Fruit fly (Drosophila melanogaster): Measurements from ENCODE around the gene Unc-76.

The Unc-76 gene

DNA sequence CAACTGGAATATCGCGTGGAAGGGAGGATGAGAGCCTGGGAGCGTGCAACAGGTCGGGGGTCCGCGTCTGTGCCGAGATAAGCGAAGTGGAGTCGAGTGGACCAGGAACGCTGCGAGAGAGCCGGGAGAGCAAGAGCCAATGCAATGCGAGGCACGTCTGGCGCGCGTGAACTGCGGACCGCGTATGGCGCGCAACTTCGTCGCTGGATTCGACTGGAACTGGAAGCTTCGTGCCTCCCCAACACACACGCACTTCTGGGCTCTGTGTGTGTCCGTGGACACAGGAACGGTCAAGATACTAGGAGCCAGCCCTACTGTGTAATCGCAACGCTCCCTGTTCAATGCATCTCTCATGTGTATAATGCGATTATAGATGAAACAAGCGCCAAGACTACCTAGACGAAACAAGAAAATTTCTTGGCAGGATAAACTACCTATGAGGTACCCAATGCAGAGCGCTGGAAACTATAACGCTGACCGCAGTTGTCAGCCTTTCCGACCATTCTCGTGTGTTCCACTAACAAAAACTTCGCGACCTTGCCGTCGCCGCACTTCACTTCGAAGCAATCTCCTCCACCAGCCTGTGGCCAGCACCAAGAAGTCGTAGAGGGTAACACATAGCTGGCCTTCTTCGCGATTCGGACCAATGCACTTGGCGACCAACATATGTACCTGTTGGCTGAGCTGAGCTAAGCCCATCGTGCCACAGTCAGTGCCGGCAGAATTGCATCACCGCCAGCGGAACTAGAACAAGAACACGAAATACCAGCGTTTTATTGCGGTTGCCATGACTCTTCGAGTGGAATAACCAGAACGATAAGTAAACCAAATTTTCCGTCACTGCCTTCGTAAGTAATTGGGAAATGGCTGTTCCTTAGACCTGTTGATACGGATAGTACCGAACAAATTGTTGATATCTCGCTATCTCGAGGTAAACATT, 8.3 kb upstream of the Unc-76 start, which contains the start of gene Rtca (continued):
- no peak for TF ChIP-seq prd (optimal IDR thresholded peaks at IDR 0.05)
- peak; percentile 74 for TF ChIP-seq prd (GFP tag; IDR thresholded peaks at IDR 0.05)
- TF ChIP-seq Chrac-16 (GFP tag; optimal IDR thresholded peaks at IDR 0.05): peak; percentile 50
- no peak for TF ChIP-seq CG2199 (GFP tag; IDR thresholded peaks at IDR 0.05)
- TF ChIP-seq CG14667 (GFP tag; IDR thresholded peaks at IDR 0.05): peak; percentile 48; the same call in 1 of the 2 replicates
- TF ChIP-seq vnd (GFP tag; IDR thresholded peaks at IDR 0.05; ENCODE audit: partially characterized antibody): no peak
- peak; percentile 60 for TF ChIP-seq D19B (GFP tag; optimal IDR thresholded peaks at IDR 0.05)
- TF ChIP-seq CG10979 (tag; optimal IDR thresholded peaks at IDR 0.05): peak; percentile 64
- TF ChIP-seq Med (GFP tag): peak; percentile 93
- TF ChIP-seq ara (GFP tag; IDR thresholded peaks at IDR 0.05): 0 out of 2 replicates have a peak, but pooled peaks have one; percentile 15
- TF ChIP-seq unpg (GFP tag; optimal IDR thresholded peaks at IDR 0.05): peak; percentile 75
- no peak for TF ChIP-seq CG17912 (GFP tag; optimal IDR thresholded peaks at IDR 0.05)
- no peak for TF ChIP-seq CG7745 (tag; optimal IDR thresholded peaks at IDR 0.05)
- TF ChIP-seq CG30403 (GFP tag; optimal IDR thresholded peaks at IDR 0.05): peak; percentile 75
- TF ChIP-seq Lhr (GFP tag; optimal IDR thresholded peaks at IDR 0.05): no peak
- TF ChIP-seq HHEX (GFP tag; optimal IDR thresholded peaks at IDR 0.05): peak; percentile 44
- TF ChIP-seq Taf1 (GFP tag; IDR thresholded peaks at IDR 0.05): peak; percentile 25; the same call in 1 of the 2 replicates
- no peak for TF ChIP-seq CG15073 (GFP tag; optimal IDR thresholded peaks at IDR 0.05)
- peak; percentile 92 for TF ChIP-seq nom (GFP tag; optimal IDR thresholded peaks at IDR 0.05)
- TF ChIP-seq CG12155 (GFP tag; optimal IDR thresholded peaks at IDR 0.05): peak; percentile 46
- TF ChIP-seq cas (GFP tag; IDR thresholded peaks at IDR 0.05): no peak
- TF ChIP-seq CG13775 (GFP tag; optimal IDR thresholded peaks at IDR 0.05): peak; percentile 46
- TF ChIP-seq CG15514 (GFP tag; optimal IDR thresholded peaks at IDR 0.05): peak; percentile 73
- TF ChIP-seq CG6272 (GFP tag; IDR thresholded peaks at IDR 0.05): 0 out of 2 replicates have a peak, but pooled peaks have one; percentile 17
- TF ChIP-seq Side (GFP tag; optimal IDR thresholded peaks at IDR 0.05): peak; percentile 72
- TF ChIP-seq CG4707 (GFP tag; optimal IDR thresholded peaks at IDR 0.05): no peak
- peak; percentile 62 for TF ChIP-seq CG9215 (GFP tag; IDR thresholded peaks at IDR 0.05)
- TF ChIP-seq CG10959 (GFP tag; IDR thresholded peaks at IDR 0.05): peak; percentile 42; the same call in 1 of the 2 replicates
- no peak for TF ChIP-seq Doc3 (GFP tag; IDR thresholded peaks at IDR 0.05; ENCODE audit: partially characterized antibody)
- TF ChIP-seq CG4730 (GFP tag; IDR thresholded peaks at IDR 0.05): no peak
- peak; percentile 49 for TF ChIP-seq ATbp (GFP tag; optimal IDR thresholded peaks at IDR 0.05)
- no peak for TF ChIP-seq cad (GFP tag; optimal IDR thresholded peaks at IDR 0.05)
- peak; percentile 44 for TF ChIP-seq CG17829 (tag; optimal IDR thresholded peaks at IDR 0.05)
- TF ChIP-seq crc (GFP tag; optimal IDR thresholded peaks at IDR 0.05): peak; percentile 47
- peak; percentile 69 for TF ChIP-seq nmo (GFP tag; optimal IDR thresholded peaks at IDR 0.05)
- TF ChIP-seq ci (GFP tag; IDR thresholded peaks at IDR 0.05): peak; percentile 52; the same call in 1 of the 3 replicates
- no peak for TF ChIP-seq Doc2 (GFP tag; IDR thresholded peaks at IDR 0.05)
- TF ChIP-seq her (GFP tag; optimal IDR thresholded peaks at IDR 0.05): peak; percentile 86
- TF ChIP-seq Sry-δ (GFP tag; optimal IDR thresholded peaks at IDR 0.05): peak; percentile 17
- peak; percentile 56 for TF ChIP-seq Sox102F (GFP tag; optimal IDR thresholded peaks at IDR 0.05)
- peak; percentile 43 for TF ChIP-seq CHES-1-like (GFP tag; optimal IDR thresholded peaks at IDR 0.05)
- TF ChIP-seq CG10274 (GFP tag; optimal IDR thresholded peaks at IDR 0.05): peak; percentile 12
- TF ChIP-seq Tbp (GFP tag; optimal IDR thresholded peaks at IDR 0.05): no peak
- TF ChIP-seq CG12219 (GFP tag; optimal IDR thresholded peaks at IDR 0.05): peak; percentile 55
- peak; percentile 18 for TF ChIP-seq Dip3 (GFP tag; optimal IDR thresholded peaks at IDR 0.05)
- TF ChIP-seq CG3838 (GFP tag; optimal IDR thresholded peaks at IDR 0.05): no peak
- TF ChIP-seq row (GFP tag; IDR thresholded peaks at IDR 0.05): peak; percentile 87
- TF ChIP-seq CG12299 (tag; optimal IDR thresholded peaks at IDR 0.05): peak; percentile 54
- no peak for TF ChIP-seq slp2 (GFP tag; optimal IDR thresholded peaks at IDR 0.05)
